Fruit fly (Drosophila melanogaster): ENCODE measurements around the gene p130CAS.

The p130CAS gene

DNA sequence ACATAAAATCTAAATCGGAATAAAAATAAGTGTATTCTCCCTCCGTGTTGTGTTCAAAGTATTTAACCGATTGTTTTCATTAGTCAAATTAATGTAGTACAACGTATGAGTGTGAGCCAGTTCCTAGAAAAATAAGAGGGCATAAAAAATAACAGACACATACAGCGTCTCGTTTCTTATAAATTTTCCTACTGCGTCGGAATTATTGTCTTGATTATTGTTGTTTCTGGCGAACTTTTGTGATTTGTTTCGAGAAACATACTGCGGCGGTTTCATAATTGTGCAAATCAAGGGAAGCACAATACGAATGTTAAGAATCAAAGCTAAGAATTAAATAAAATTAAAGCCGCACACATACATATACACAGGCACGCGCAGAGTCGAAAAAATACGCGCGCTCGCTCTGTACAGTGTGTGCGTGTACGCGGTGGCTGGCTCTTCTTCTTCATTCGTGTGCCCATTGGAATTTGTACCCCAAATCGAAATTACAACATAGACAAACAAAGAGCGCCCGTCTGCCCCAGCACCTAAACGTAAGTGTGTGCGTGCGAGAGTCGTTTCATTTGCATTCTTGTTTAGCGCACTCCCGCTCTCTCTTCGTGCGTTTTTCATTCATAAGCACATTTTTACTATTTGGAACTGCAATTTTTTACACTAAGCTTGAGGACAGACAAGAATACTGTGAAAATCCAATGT lies 20.5 kb upstream of the p130CAS start (continued):
- no peak for TF ChIP-seq prd (optimal IDR thresholded peaks at IDR 0.05)
- TF ChIP-seq prd (GFP tag; IDR thresholded peaks at IDR 0.05): no peak
- TF ChIP-seq caup (GFP tag; optimal IDR thresholded peaks at IDR 0.05; ENCODE audit: severe bottlenecking): no peak
- TF ChIP-seq CG9609 (GFP tag; optimal IDR thresholded peaks at IDR 0.05): no peak
- no peak for TF ChIP-seq Poxn (GFP tag; IDR thresholded peaks at IDR 0.05)
- peak; percentile 92; the same call in 3 of the 4 replicates for TF ChIP-seq chinmo (GFP tag; IDR thresholded peaks at IDR 0.05; ENCODE audit: partially characterized antibody)
- TF ChIP-seq CG10147 (GFP tag; optimal IDR thresholded peaks at IDR 0.05): no peak
- TF ChIP-seq CG17912 (GFP tag; optimal IDR thresholded peaks at IDR 0.05): peak; percentile 46
- TF ChIP-seq dmrt99B (tag; optimal IDR thresholded peaks at IDR 0.05): peak; percentile 15
- TF ChIP-seq Kr (GFP tag; optimal IDR thresholded peaks at IDR 0.05): no peak
- no peak for TF ChIP-seq nerfin-2 (GFP tag; IDR thresholded peaks at IDR 0.05; ENCODE audit: partially characterized antibody)
- TF ChIP-seq CG13624 (GFP tag; optimal IDR thresholded peaks at IDR 0.05): peak; percentile 8
- peak; percentile 66 for TF ChIP-seq vvl (GFP tag; IDR thresholded peaks at IDR 0.05)
- no peak for TF ChIP-seq gce (GFP tag; IDR thresholded peaks at IDR 0.05)
- TF ChIP-seq CG2199 (GFP tag; IDR thresholded peaks at IDR 0.05): peak; percentile 94
- no peak for TF ChIP-seq ttk (GFP tag; IDR thresholded peaks at IDR 0.05)
- TF ChIP-seq CG10431 (GFP tag; optimal IDR thresholded peaks at IDR 0.05): no peak
- no peak for TF ChIP-seq jigr1 (GFP tag; IDR thresholded peaks at IDR 0.05)
- no peak for TF ChIP-seq Chrac-16 (GFP tag; optimal IDR thresholded peaks at IDR 0.05)
- no peak for TF ChIP-seq Dref (GFP tag; IDR thresholded peaks at IDR 0.05)
- no peak for TF ChIP-seq fru (optimal IDR thresholded peaks at IDR 0.05)
- TF ChIP-seq CG6854 (GFP tag; optimal IDR thresholded peaks at IDR 0.05): no peak
- no peak for TF ChIP-seq Hr78 (GFP tag; optimal IDR thresholded peaks at IDR 0.05)
- TF ChIP-seq CG1647 (GFP tag; optimal IDR thresholded peaks at IDR 0.05): no peak
- no peak for TF ChIP-seq stc (GFP tag; IDR thresholded peaks at IDR 0.05)
- TF ChIP-seq pros (GFP tag; optimal IDR thresholded peaks at IDR 0.05): no peak
- no peak for TF ChIP-seq CG9876 (GFP tag; optimal IDR thresholded peaks at IDR 0.05)
- TF ChIP-seq gsb-n (tag; optimal IDR thresholded peaks at IDR 0.05): no peak
- TF ChIP-seq CG15011 (GFP tag; optimal IDR thresholded peaks at IDR 0.05): no peak
- no peak for TF ChIP-seq CG12104 (GFP tag; optimal IDR thresholded peaks at IDR 0.05)
- TF ChIP-seq wdn (GFP tag; IDR thresholded peaks at IDR 0.05): no peak
- no peak for TF ChIP-seq CG17802 (tag; optimal IDR thresholded peaks at IDR 0.05)
- no peak for TF ChIP-seq tx (GFP tag; optimal IDR thresholded peaks at IDR 0.05)
- no peak for TF ChIP-seq Dbx (GFP tag; IDR thresholded peaks at IDR 0.05)
- TF ChIP-seq CG30403 (GFP tag; optimal IDR thresholded peaks at IDR 0.05): no peak
- TF ChIP-seq Abd-B (GFP tag; optimal IDR thresholded peaks at IDR 0.05): peak; percentile 1
- no peak for TF ChIP-seq CG15269 (tag; optimal IDR thresholded peaks at IDR 0.05)
- TF ChIP-seq p53 (GFP tag; optimal IDR thresholded peaks at IDR 0.05): no peak
- 0 out of 2 replicates have a peak, but pooled peaks have one; percentile 14 for TF ChIP-seq Xrp1 (GFP tag; IDR thresholded peaks at IDR 0.05)
- no peak for TF ChIP-seq pho (GFP tag; optimal IDR thresholded peaks at IDR 0.05)
- TF ChIP-seq CG10654 (GFP tag; optimal IDR thresholded peaks at IDR 0.05): no peak
- no peak for TF ChIP-seq bcd (GFP tag; optimal IDR thresholded peaks at IDR 0.05)
- TF ChIP-seq repo (GFP tag; optimal IDR thresholded peaks at IDR 0.05): no peak
- no peak for TF ChIP-seq ssp (GFP tag; IDR thresholded peaks at IDR 0.05)
- no peak for TF ChIP-seq toy (GFP tag; IDR thresholded peaks at IDR 0.05)
- no peak for TF ChIP-seq sc (optimal IDR thresholded peaks at IDR 0.05)
- TF ChIP-seq sc (GFP tag; optimal IDR thresholded peaks at IDR 0.05): no peak
- TF ChIP-seq Oli (tag; optimal IDR thresholded peaks at IDR 0.05): no peak
- TF ChIP-seq knrl (GFP tag; IDR thresholded peaks at IDR 0.05; ENCODE audit: partially characterized antibody): no peak
- TF ChIP-seq Dp (GFP tag; optimal IDR thresholded peaks at IDR 0.05): no peak
- no peak for TF ChIP-seq CG11560 (tag; IDR thresholded peaks at IDR 0.05)

Data from whole organism, embryonic.